Fruit fly (Drosophila melanogaster) whole organism, pupa: ENCODE results near the gene Prx2.

Experiments
- CG12605 ChIP-seq: fragments of 200-800 bp; sonication (Bioruptor generic); IDR thresholded peaks from 2 replicates; pipeline ENCODE4 v1.3.6; 2022; ENCODE audit warnings: missing biosample characterization, missing genetic modification characterization
- CG14655 ChIP-seq: fragments of 200-800 bp; sonication (Bioruptor generic); optimal IDR thresholded peaks from 3 replicates; lab custom pipeline; 2017; ENCODE audit warnings: mild to moderate bottlenecking, missing biosample characterization, missing genetic modification reagents, missing genetic modification characterization
- CG17806 ChIP-seq: fragments of 200-800 bp; sonication (Bioruptor generic); optimal IDR thresholded peaks from 2 replicates; lab custom pipeline; 2018; ENCODE audit warnings: missing biosample characterization, mild to moderate bottlenecking, missing genetic modification characterization, moderate library complexity
- CG32121 ChIP-seq: fragments of 200-800 bp; sonication (Bioruptor generic); IDR thresholded peaks from 2 replicates; pipeline ENCODE4 v1.3.6; 2022; ENCODE audit warnings: missing biosample characterization, missing genetic modification characterization
- CG9948 ChIP-seq: fragments of 200-800 bp; sonication (Bioruptor generic); optimal IDR thresholded peaks from 2 replicates; lab custom pipeline; 2018; ENCODE audit warnings: missing biosample characterization, mild to moderate bottlenecking, missing genetic modification characterization, moderate library complexity
- D1 ChIP-seq: fragments of 200-800 bp; sonication (Bioruptor generic); optimal IDR thresholded peaks from 2 replicates; lab custom pipeline; 2018; ENCODE audit warnings: missing biosample characterization, mild to moderate bottlenecking, missing genetic modification characterization, moderate library complexity
- EcR ChIP-seq: fragments of 200-800 bp; sonication (Bioruptor generic); optimal IDR thresholded peaks from 3 replicates; lab custom pipeline; 2019; ENCODE audit warnings: missing biosample characterization, missing genetic modification characterization, mild to moderate bottlenecking, moderate library complexity, missing genetic modification reagents
- Pif1A ChIP-seq: fragments of 200-800 bp; sonication (Bioruptor generic); optimal IDR thresholded peaks from 3 replicates; lab custom pipeline; 2016; ENCODE audit warnings: missing biosample characterization, missing genetic modification characterization
- Snoo ChIP-seq: fragments of 200-800 bp; sonication (Bioruptor generic); optimal IDR thresholded peaks from 3 replicates; lab custom pipeline; 2017; ENCODE audit warnings: missing biosample characterization, mild to moderate bottlenecking, missing genetic modification characterization, inconsistent platforms
- fd96Ca ChIP-seq: fragments of 200-800 bp; sonication (Bioruptor generic); IDR thresholded peaks from 3 replicates; pipeline ENCODE4 v1.3.6; 2022; ENCODE audit warnings: missing biosample characterization, missing genetic modification characterization
- gl ChIP-seq: fragments of 200-800 bp; sonication (Bioruptor generic); optimal IDR thresholded peaks from 2 replicates; lab custom pipeline; 2018; ENCODE audit warnings: missing biosample characterization, mild to moderate bottlenecking, missing genetic modification characterization
- rn ChIP-seq: fragments of 200-800 bp; sonication (Bioruptor generic); IDR thresholded peaks from 2 replicates; pipeline ENCODE4 v1.3.6; 2022; ENCODE audit warnings: missing biosample characterization, missing genetic modification characterization

DNA sequence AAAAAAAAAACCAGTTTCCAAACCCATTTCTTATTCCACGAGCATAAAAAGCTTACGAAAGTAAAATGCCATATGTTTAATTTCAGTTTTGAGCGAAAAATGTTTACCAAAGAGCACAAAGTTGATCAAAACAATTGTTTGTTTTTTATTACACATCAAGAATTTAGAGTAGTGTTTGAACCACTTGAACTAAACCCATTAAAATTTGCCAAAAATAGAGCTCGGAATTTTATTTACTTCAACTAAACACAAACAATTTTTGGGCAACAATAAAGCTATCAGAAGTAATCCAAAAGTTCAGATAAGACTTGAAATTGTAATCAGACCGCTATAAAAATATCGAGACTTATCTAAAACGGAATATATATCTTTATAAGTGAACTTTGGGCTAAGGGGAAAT, 45.4 kb downstream of the Prx2 start:
- TF ChIP-seq D1 = no peak
- TF ChIP-seq CG12605 (GFP tag; lab: Robert Waterston, UW) = no peak
- TF ChIP-seq CG14655 (GFP tag; lab: Kevin White, UChicago) = no peak
- no peak for TF ChIP-seq Snoo (tag; lab: Kevin White, UChicago)
- no peak for TF ChIP-seq CG9948 (tag; lab: Kevin White, UChicago)
- no peak for TF ChIP-seq Pif1A (GFP tag; lab: Kevin White, UChicago)
- TF ChIP-seq rn = no peak
- no peak for TF ChIP-seq gl (tag; lab: Kevin White, UChicago)
- TF ChIP-seq fd96Ca = no peak
- TF ChIP-seq CG17806 = no peak
- no peak for TF ChIP-seq CG32121
- TF ChIP-seq EcR = no peak
